Fruit fly (Drosophila melanogaster) whole organism, embryonic: ENCODE measurements around the gene MtnE.

Experiments
- Atf-2 ChIP-seq: fragments of 200-800 bp; sonication (Bioruptor generic); optimal IDR thresholded peaks from 2 replicates; lab custom pipeline; 2016; ENCODE audit warnings: missing biosample characterization, missing genetic modification characterization
- B-H1 ChIP-seq: fragments of 200-800 bp; sonication (Bioruptor generic); IDR thresholded peaks from 3 replicates; pipeline ENCODE4 v1.3.6; 2022; ENCODE audit warnings: missing biosample characterization, missing genetic modification characterization
- Blimp-1 ChIP-seq: fragments of 200-800 bp; sonication (Bioruptor generic); optimal IDR thresholded peaks from 3 replicates; lab custom pipeline; 2018; ENCODE audit warnings: missing biosample characterization, missing genetic modification characterization, mild to moderate bottlenecking, moderate library complexity, missing genetic modification reagents
- Bteb2 ChIP-seq: fragments of 200-800 bp; sonication (Bioruptor generic); optimal IDR thresholded peaks from 2 replicates; lab custom pipeline; 2016; ENCODE audit warnings: missing biosample characterization, missing genetic modification characterization
- CG10959 ChIP-seq: fragments of 200-800 bp; sonication (Bioruptor generic); IDR thresholded peaks from 2 replicates; pipeline ENCODE4 v1.3.6; 2022; ENCODE audit warnings: missing biosample characterization, missing genetic modification characterization
- CG12071 ChIP-seq: fragments of 200-800 bp; sonication (Bioruptor generic); optimal IDR thresholded peaks from 3 replicates; lab custom pipeline; 2018; ENCODE audit warnings: missing biosample characterization, mild to moderate bottlenecking, missing genetic modification characterization
- CG1233 ChIP-seq: fragments of 200-800 bp; sonication (Bioruptor generic); optimal IDR thresholded peaks from 4 replicates; lab custom pipeline; 2018; ENCODE audit warnings: missing biosample characterization, mild to moderate bottlenecking, missing genetic modification characterization
- CG13775 ChIP-seq: fragments of 200-800 bp; sonication (Bioruptor generic); optimal IDR thresholded peaks from 3 replicates; lab custom pipeline; 2017; ENCODE audit warnings: missing biosample characterization, mild to moderate bottlenecking, missing genetic modification characterization
- CG14441 ChIP-seq: fragments of 200-800 bp; sonication (Bioruptor generic); IDR thresholded peaks from 2 replicates; pipeline ENCODE4 v1.3.6; 2022; ENCODE audit warnings: missing biosample characterization, missing genetic modification characterization
- CG15269 ChIP-seq: fragments of 200-800 bp; sonication (Bioruptor generic); optimal IDR thresholded peaks from 2 replicates; lab custom pipeline; 2018; ENCODE audit warnings: missing biosample characterization, mild to moderate bottlenecking, missing genetic modification characterization, moderate library complexity
- CG1602 ChIP-seq: fragments of 200-800 bp; sonication (Bioruptor generic); optimal IDR thresholded peaks from 3 replicates; lab custom pipeline; 2016; ENCODE audit warnings: missing biosample characterization, missing genetic modification characterization
- CG16815 ChIP-seq: fragments of 200-800 bp; sonication (Bioruptor generic); optimal IDR thresholded peaks from 3 replicates; lab custom pipeline; 2017; ENCODE audit warnings: missing biosample characterization, mild to moderate bottlenecking, missing genetic modification characterization
- CG17359 ChIP-seq: fragments of 200-800 bp; sonication (Bioruptor generic); optimal IDR thresholded peaks from 3 replicates; lab custom pipeline; 2018; ENCODE audit warnings: missing biosample characterization, mild to moderate bottlenecking, missing genetic modification characterization, moderate library complexity
- CG2129 ChIP-seq: fragments of 200-800 bp; sonication (Bioruptor generic); IDR thresholded peaks from 2 replicates; pipeline ENCODE4 v1.3.6; 2022; ENCODE audit warnings: missing biosample characterization, missing genetic modification characterization; ENCODE audit not compliant: partially characterized antibody
- CG2678 ChIP-seq: fragments of 200-800 bp; sonication (Bioruptor generic); optimal IDR thresholded peaks from 3 replicates; lab custom pipeline; 2019; ENCODE audit warnings: missing biosample characterization, mild to moderate bottlenecking, missing genetic modification characterization, moderate library complexity
- CG2889 ChIP-seq: fragments of 200-800 bp; sonication (Bioruptor generic); IDR thresholded peaks from 3 replicates; pipeline ENCODE4 v1.3.6; 2022; ENCODE audit warnings: missing biosample characterization, missing genetic modification characterization
- CG30020 ChIP-seq: fragments of 200-800 bp; optimal IDR thresholded peaks from 2 replicates; lab custom pipeline; 2019; ENCODE audit warnings: missing biosample characterization, mild to moderate bottlenecking, missing genetic modification characterization, moderate library complexity
- CG34224 ChIP-seq: fragments of 200-800 bp; sonication (Bioruptor generic); IDR thresholded peaks from 3 replicates; pipeline ENCODE4 v1.3.6; 2022; ENCODE audit warnings: missing biosample characterization, missing genetic modification characterization; ENCODE audit not compliant: partially characterized antibody
- CG6683 ChIP-seq: fragments of 200-800 bp; sonication (Bioruptor generic); optimal IDR thresholded peaks from 2 replicates; lab custom pipeline; 2017; ENCODE audit warnings: missing biosample characterization, mild to moderate bottlenecking, missing genetic modification characterization, missing genetic modification reagents
- CG7839 ChIP-seq: fragments of 200-800 bp; sonication (Bioruptor generic); optimal IDR thresholded peaks from 3 replicates; lab custom pipeline; 2018; ENCODE audit warnings: missing biosample characterization, mild to moderate bottlenecking, missing genetic modification characterization, moderate library complexity
- CG7963 ChIP-seq: fragments of 200-800 bp; sonication (Bioruptor generic); IDR thresholded peaks from 3 replicates; pipeline ENCODE4 v1.3.6; 2022; ENCODE audit warnings: missing biosample characterization, missing genetic modification characterization; ENCODE audit not compliant: partially characterized antibody
- CG8290 ChIP-seq, 3 experiments: fragments of 200-800 bp; sonication (Bioruptor generic); optimal IDR thresholded peaks; 2 replicates each; lab custom pipeline; 2016 to 2019; ENCODE audit warnings: missing biosample characterization in 3 of 3, missing genetic modification characterization in 3 of 3, mild to moderate bottlenecking in 2 of 3, moderate library complexity in 1 of 3
- CG9727 ChIP-seq: fragments of 200-800 bp; sonication (Bioruptor generic); optimal IDR thresholded peaks from 3 replicates; lab custom pipeline; 2017; ENCODE audit warnings: missing biosample characterization, mild to moderate bottlenecking, missing genetic modification characterization
- CG9817 ChIP-seq: fragments of 200-800 bp; sonication (Bioruptor generic); optimal IDR thresholded peaks from 2 replicates; lab custom pipeline; 2018; ENCODE audit warnings: missing biosample characterization, mild to moderate bottlenecking, missing genetic modification characterization, moderate library complexity
- D ChIP-seq, 2 experiments: fragments of 200-800 bp in 1 of 2; fragments of >200 bp in 1 of 2; sonication (Bioruptor generic) in 1 of 2; optimal IDR thresholded peaks; 2 replicates in 1 of 2; 3 replicates in 1 of 2; lab custom pipeline; 2017; ENCODE audit warnings: mild to moderate bottlenecking in 1 of 2, missing biosample characterization in 1 of 2, missing genetic modification characterization in 1 of 2, missing genetic modification reagents in 1 of 2
- Drgx ChIP-seq: fragments of 200-800 bp; sonication (Bioruptor generic); IDR thresholded peaks from 2 replicates; pipeline ENCODE4 v1.3.6; 2022; ENCODE audit warnings: missing biosample characterization, missing genetic modification characterization
- H15 ChIP-seq: fragments of 200-800 bp; sonication (Bioruptor generic); IDR thresholded peaks from 3 replicates; pipeline ENCODE4 v1.3.6; 2022; ENCODE audit warnings: missing biosample characterization, missing genetic modification characterization
- Hand ChIP-seq: fragments of 200-800 bp; sonication (Bioruptor generic); optimal IDR thresholded peaks from 2 replicates; lab custom pipeline; 2017; ENCODE audit warnings: mild to moderate bottlenecking, missing biosample characterization, missing genetic modification reagents, missing genetic modification characterization
- NC2β ChIP-seq: fragments of 200-800 bp; sonication (Bioruptor generic); optimal IDR thresholded peaks from 2 replicates; lab custom pipeline; 2016; ENCODE audit warnings: missing biosample characterization, missing genetic modification characterization
- Pdp1 ChIP-seq, 2 experiments: fragments of 200-800 bp; sonication (Bioruptor generic); optimal IDR thresholded peaks; 3 replicates each; lab custom pipeline; 2016; ENCODE audit warnings: missing biosample characterization in 2 of 2, missing genetic modification characterization in 2 of 2, mild to moderate bottlenecking in 1 of 2, moderate library complexity in 1 of 2
- YL-1 ChIP-seq: fragments of 200-800 bp; sonication (Bioruptor generic); optimal IDR thresholded peaks from 3 replicates; lab custom pipeline; 2017; ENCODE audit warnings: missing biosample characterization, mild to moderate bottlenecking, missing genetic modification characterization
- chinmo ChIP-seq: fragments of 200-800 bp; sonication (Bioruptor generic); IDR thresholded peaks from 4 replicates; pipeline ENCODE4 v1.3.6; 2022; ENCODE audit warnings: missing biosample characterization, missing genetic modification characterization; ENCODE audit not compliant: partially characterized antibody
- corto ChIP-seq: fragments of 200-800 bp; sonication (Bioruptor generic); optimal IDR thresholded peaks from 2 replicates; lab custom pipeline; 2016; ENCODE audit warnings: missing biosample characterization, mild to moderate bottlenecking, missing genetic modification characterization, moderate library complexity
- crc ChIP-seq: fragments of 200-800 bp; sonication (Bioruptor generic); optimal IDR thresholded peaks from 2 replicates; lab custom pipeline; 2016; ENCODE audit warnings: missing biosample characterization, missing genetic modification characterization
- crol ChIP-seq: fragments of 200-800 bp; sonication (Bioruptor generic); IDR thresholded peaks from 2 replicates; pipeline ENCODE4 v1.3.6; 2022; ENCODE audit warnings: missing biosample characterization, missing genetic modification characterization
- dysf ChIP-seq: fragments of 200-800 bp; sonication (Bioruptor generic); IDR thresholded peaks from 3 replicates; pipeline ENCODE4 v1.3.6; 2022; ENCODE audit warnings: missing biosample characterization, missing genetic modification characterization
- exex ChIP-seq: fragments of 200-800 bp; sonication (Bioruptor generic); optimal IDR thresholded peaks from 4 replicates; lab custom pipeline; 2018; ENCODE audit warnings: missing biosample characterization, mild to moderate bottlenecking, missing genetic modification characterization, moderate library complexity
- gfzf ChIP-seq: fragments of 200-800 bp; sonication (Bioruptor generic); optimal IDR thresholded peaks from 2 replicates; lab custom pipeline; 2016; ENCODE audit warnings: missing biosample characterization, mild to moderate bottlenecking, missing genetic modification characterization, moderate library complexity
- gro ChIP-seq: fragments of 200-800 bp; sonication (Bioruptor generic); optimal IDR thresholded peaks from 2 replicates; lab custom pipeline; 2016; ENCODE audit warnings: missing biosample characterization, missing genetic modification characterization
- gsb ChIP-seq: fragments of 200-800 bp; sonication (Bioruptor generic); IDR thresholded peaks from 2 replicates; pipeline ENCODE4 v1.3.6; 2022; ENCODE audit warnings: missing biosample characterization, missing genetic modification characterization
- lab ChIP-seq: fragments of 200-800 bp; sonication (Bioruptor generic); optimal IDR thresholded peaks from 3 replicates; lab custom pipeline; 2017; ENCODE audit warnings: missing biosample characterization, missing genetic modification characterization, mild to moderate bottlenecking, moderate library complexity, missing genetic modification reagents
- lilli ChIP-seq: fragments of 200-800 bp; sonication (Bioruptor generic); optimal IDR thresholded peaks from 3 replicates; lab custom pipeline; 2016; ENCODE audit warnings: missing biosample characterization, missing genetic modification characterization
- onecut ChIP-seq: fragments of 200-800 bp; sonication (Bioruptor generic); IDR thresholded peaks from 2 replicates; pipeline ENCODE4 v1.3.6; 2022; ENCODE audit warnings: missing biosample characterization, missing genetic modification characterization
- pho ChIP-seq: fragments of 200-800 bp; sonication (Bioruptor generic); optimal IDR thresholded peaks from 2 replicates; lab custom pipeline; 2016; ENCODE audit warnings: missing biosample characterization, missing genetic modification characterization
- sens ChIP-seq: fragments of 200-800 bp; sonication (Bioruptor generic); peaks from one replicate; lab custom pipeline; 2016; ENCODE audit warnings: missing biosample characterization, missing genetic modification characterization
- tll ChIP-seq, 2 experiments: fragments of 200-800 bp in 1 of 2; fragments of >200 bp in 1 of 2; sonication (Bioruptor generic) in 1 of 2; optimal IDR thresholded peaks; 2 replicates each; lab custom pipeline; 2017 to 2019; ENCODE audit warnings: missing biosample characterization in 2 of 2, missing genetic modification characterization in 2 of 2, mild to moderate bottlenecking in 1 of 2, moderate library complexity in 1 of 2
- unc-4 ChIP-seq: fragments of 200-800 bp; sonication (Bioruptor generic); IDR thresholded peaks from 2 replicates; pipeline ENCODE4 v1.3.6; 2022; ENCODE audit warnings: missing biosample characterization, missing genetic modification characterization; ENCODE audit not compliant: partially characterized antibody

The MtnE gene

dm6 chr3R:20560019-20560667, 25.6 kb upstream of the MtnE start, which contains the start of gene CG15922 (continued):
- TF ChIP-seq CG9817 (tag; lab: Kevin White, UChicago) (no peak), gfzf (GFP tag; lab: Kevin White, UChicago) (peak; percentile 77), lilli (GFP tag; lab: Kevin White, UChicago) (peak; percentile 44), unc-4 (GFP tag; lab: Robert Waterston, UW) (0 out of 2 replicates have a peak, but pooled peaks have one; percentile 13), Atf-2 (GFP tag; lab: Kevin White, UChicago) (no peak), Bteb2 (GFP tag; lab: Kevin White, UChicago) (no peak), CG34224 (peak; percentile 31; the same call in 1 of the 3 replicates), CG2889 (peak; percentile 11; the same call in 1 of the 3 replicates), CG12071 (GFP tag; lab: Kevin White, UChicago) (no peak), CG1602 (GFP tag; lab: Kevin White, UChicago) (no peak), tll (GFP tag; optimal IDR thresholded peaks at IDR 0.05; lab: Kevin White, UChicago) (no peak), CG15269 (tag; lab: Kevin White, UChicago) (peak; percentile 31), corto (no peak), CG13775 (GFP tag; lab: Kevin White, UChicago) (peak; percentile 22), gro (peak; percentile 12), pho (no peak), Hand (GFP tag; lab: Kevin White, UChicago) (no peak), Pdp1 (GFP tag; optimal IDR thresholded peaks at IDR 0.05; lab: Kevin White, UChicago) (peak in 1 of 2 experiments; percentile 50), crc (GFP tag; lab: Kevin White, UChicago) (no peak), CG16815 (GFP tag; lab: Kevin White, UChicago) (peak; percentile 0), NC2β (GFP tag; lab: Kevin White, UChicago) (no peak), lab (GFP tag; lab: Kevin White, UChicago) (peak; percentile 5), CG30020 (tag; lab: Kevin White, UChicago) (no peak), CG7839 (tag; lab: Kevin White, UChicago) (peak; percentile 17), gsb (no peak), CG6683 (GFP tag; lab: Kevin White, UChicago) (no peak), chinmo (GFP tag; lab: Robert Waterston, UW) (no peak), CG2129 (GFP tag; lab: Robert Waterston, UW) (no peak), CG14441 (peak; percentile 34; the same call in 1 of the 2 replicates), B-H1 (GFP tag; lab: Robert Waterston, UW) (peak; percentile 14; the same call in 1 of the 3 replicates), CG10959 (GFP tag; lab: Robert Waterston, UW) (no peak), Drgx (GFP tag; lab: Robert Waterston, UW) (peak; percentile 16; the same call in 1 of the 2 replicates), CG9727 (peak; percentile 14), CG8290 (GFP tag; optimal IDR thresholded peaks at IDR 0.05; lab: Kevin White, UChicago) (no peak), CG8290 (tag; optimal IDR thresholded peaks at IDR 0.05; lab: Kevin White, UChicago) (peak in 1 of 2 experiments; percentile 23), CG7963 (no peak), Blimp-1 (GFP tag; lab: Kevin White, UChicago) (peak; percentile 10), CG17359 (tag; lab: Kevin White, UChicago) (peak; percentile 13), onecut (GFP tag; lab: Robert Waterston, UW) (no peak), CG2678 (tag; lab: Kevin White, UChicago) (peak; percentile 50), YL-1 (peak; percentile 8), sens (GFP tag; lab: Kevin White, UChicago) (peak; percentile 42), exex (tag; lab: Kevin White, UChicago) (peak; percentile 52), dysf (no peak), D (optimal IDR thresholded peaks at IDR 0.05; lab: Kevin White, UChicago) (no peak), D (GFP tag; optimal IDR thresholded peaks at IDR 0.05; lab: Kevin White, UChicago) (no peak), crol (GFP tag; lab: Robert Waterston, UW) (no peak), H15 (no peak), CG1233 (GFP tag; lab: Kevin White, UChicago) (peak; percentile 6)
